Worm (Caenorhabditis elegans) whole organism, midembryonic: ENCODE measurements around the gene rpl-22.

Experiments used
- T22C8.4 ChIP-seq: fragments of 200-800 bp; sonication (Bioruptor generic); IDR thresholded peaks from 2 replicates; pipeline ENCODE4 v1.3.6; 2022; ENCODE audit warnings: missing genetic modification characterization, missing compliant biosample characterization
- cog-1 ChIP-seq: sonication (generic microtip); optimal IDR thresholded peaks from 2 replicates; lab custom pipeline; 2016; ENCODE audit warnings: missing genetic modification characterization, missing compliant biosample characterization
- flt-1 ChIP-seq: fragments of 200-800 bp; sonication (Bioruptor generic); IDR thresholded peaks from 2 replicates; pipeline ENCODE4 v1.3.6; 2022; ENCODE audit warnings: missing genetic modification characterization, missing compliant biosample characterization
- klf-2 ChIP-seq: fragments of 200-800 bp; sonication (Bioruptor generic); conservative IDR thresholded peaks from 2 replicates; pipeline ENCODE4 v1.3.6; 2022; ENCODE audit warnings: missing genetic modification reagents, missing genetic modification characterization, missing compliant biosample characterization
- med-1 ChIP-seq: sonication (generic microtip); optimal IDR thresholded peaks from 2 replicates; lab custom pipeline; 2017; ENCODE audit warnings: missing genetic modification characterization, mild to moderate bottlenecking, missing compliant biosample characterization, antibody characterized with exemption, missing genetic modification reagents; ENCODE audit not compliant: insufficient read depth
- ref-1 ChIP-seq: fragments of 200-800 bp; sonication (Bioruptor generic); conservative IDR thresholded peaks from 2 replicates; pipeline ENCODE4 v1.3.6; 2022; ENCODE audit warnings: missing genetic modification reagents, missing genetic modification characterization, missing compliant biosample characterization
- ztf-23 ChIP-seq: fragments of 200-800 bp; sonication (Bioruptor generic); IDR thresholded peaks from 2 replicates; pipeline ENCODE4 v1.3.6; 2022; ENCODE audit warnings: missing genetic modification reagents, missing genetic modification characterization, missing compliant biosample characterization
- ztf-29 ChIP-seq: fragments of 200-800 bp; sonication (Bioruptor generic); IDR thresholded peaks from 2 replicates; pipeline ENCODE4 v1.3.6; 2022; ENCODE audit warnings: missing genetic modification reagents, missing genetic modification characterization, missing compliant biosample characterization

DNA sequence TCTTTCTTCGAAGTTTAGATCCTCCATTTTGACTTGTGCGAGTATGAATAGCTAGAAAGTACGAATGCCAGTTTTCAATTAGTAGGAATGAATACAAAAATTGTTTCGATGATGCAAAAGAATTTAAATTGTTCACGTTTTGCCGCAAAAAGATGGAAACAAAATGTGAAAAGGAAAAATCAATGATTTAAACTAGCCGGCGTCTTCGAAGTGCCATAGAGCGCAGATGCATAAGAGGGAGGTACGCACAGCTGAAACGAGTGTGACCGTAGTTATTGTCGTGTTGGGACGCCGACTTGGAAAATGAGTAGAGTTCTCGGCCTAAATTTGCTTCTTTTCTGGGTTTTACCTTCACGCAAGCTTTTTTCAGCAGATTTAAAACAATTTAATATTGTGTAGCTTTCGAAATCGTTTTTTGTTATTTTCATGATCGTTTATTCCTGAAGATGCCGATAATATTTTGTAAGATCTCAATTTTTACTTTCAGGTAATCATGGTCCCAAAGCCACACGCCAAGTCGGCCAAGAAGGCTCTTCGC lies at the start of gene rpl-22, which contains the start of gene ify-1:
- TF ChIP-seq klf-2 (GFP tag; lab: Robert Waterston, UW) (no peak), med-1 (GFP tag; lab: Kevin White, UChicago) (no peak), ztf-29 (GFP tag; lab: Robert Waterston, UW) (no peak; the same call in 1 of the 2 replicates), flt-1 (GFP tag; lab: Robert Waterston, UW) (peak; percentile 77), cog-1 (tag; lab: Kevin White, UChicago) (peak; percentile 65), T22C8.4 (GFP tag; lab: Robert Waterston, UW) (peak; percentile 72; the same call in 1 of the 2 replicates), ref-1 (GFP tag; lab: Robert Waterston, UW) (no peak), ztf-23 (GFP tag; lab: Robert Waterston, UW) (peak; percentile 83)
